Worm (Caenorhabditis elegans) whole organism, mixed stage, embryonic: ENCODE measurements around the gene sdz-6.

Experiments used
- blmp-1 ChIP-seq: fragments of 150-350 bp; optimal IDR thresholded peaks from 2 replicates; lab custom pipeline; 2014; ENCODE audit warnings: missing biosample characterization, missing genetic modification characterization
- ces-1 ChIP-seq: fragments of 150-350 bp; optimal IDR thresholded peaks from 2 replicates; lab custom pipeline; 2014; ENCODE audit warnings: missing biosample characterization, missing genetic modification reagents, missing genetic modification characterization
- elt-3 ChIP-seq: fragments of 150-350 bp; optimal IDR thresholded peaks from 2 replicates; lab custom pipeline; 2014; ENCODE audit warnings: missing biosample characterization, missing genetic modification characterization
- lin-13 ChIP-seq: fragments of 150-350 bp; optimal IDR thresholded peaks from 2 replicates; lab custom pipeline; 2014; ENCODE audit warnings: missing biosample characterization, missing genetic modification characterization
- mab-5 ChIP-seq: fragments of 150-350 bp; optimal IDR thresholded peaks from 2 replicates; lab custom pipeline; 2014; ENCODE audit warnings: missing biosample characterization, missing genetic modification characterization
- nhr-2 ChIP-seq: fragments of 150-350 bp; optimal IDR thresholded peaks from 2 replicates; lab custom pipeline; 2014; ENCODE audit warnings: missing biosample characterization, missing genetic modification characterization
- nhr-28 ChIP-seq: fragments of 150-350 bp; optimal IDR thresholded peaks from 2 replicates; lab custom pipeline; 2014; ENCODE audit warnings: missing biosample characterization, missing genetic modification characterization
- pha-4 ChIP-seq: fragments of 150-350 bp; optimal IDR thresholded peaks from 2 replicates; lab custom pipeline; 2018; ENCODE audit warnings: missing biosample characterization, missing genetic modification reagents, missing genetic modification characterization
- snpc-4 ChIP-seq: fragments of 150-350 bp; optimal IDR thresholded peaks from 2 replicates; lab custom pipeline; 2014; ENCODE audit warnings: missing biosample characterization, missing genetic modification characterization
- unc-39 ChIP-seq: fragments of 150-350 bp; optimal IDR thresholded peaks from 2 replicates; lab custom pipeline; 2014; ENCODE audit warnings: missing biosample characterization, missing genetic modification characterization
- ztf-11 ChIP-seq: fragments of 150-350 bp; optimal IDR thresholded peaks from 2 replicates; lab custom pipeline; 2014; ENCODE audit warnings: missing biosample characterization, missing genetic modification characterization

DNA sequence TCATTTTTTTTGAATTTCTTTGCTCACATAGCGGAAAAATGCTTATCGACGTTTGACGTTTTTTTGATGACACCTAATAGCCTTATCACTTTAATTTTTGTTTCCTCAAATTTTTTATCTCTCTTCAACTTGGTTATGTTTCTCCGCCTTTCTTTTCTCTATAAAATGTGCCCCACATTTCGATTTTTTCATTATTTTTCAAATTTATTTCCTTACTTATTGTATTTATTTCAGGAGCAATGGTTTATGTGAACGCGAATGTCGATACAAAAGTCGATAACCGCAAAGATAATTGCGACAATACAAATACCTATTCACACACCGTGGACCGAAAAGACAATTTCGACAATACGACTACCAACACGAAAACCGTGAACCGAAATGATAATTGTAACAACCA lies at the start of gene sdz-6:
- TF ChIP-seq lin-13 (tag; lab: Kevin White, UChicago) (no peak), ztf-11 (tag; lab: Kevin White, UChicago) (no peak), pha-4 (no peak), nhr-2 (tag; lab: Kevin White, UChicago) (no peak), blmp-1 (no peak), unc-39 (tag; lab: Kevin White, UChicago) (no peak), nhr-28 (tag; lab: Kevin White, UChicago) (no peak), snpc-4 (tag; lab: Kevin White, UChicago) (no peak), mab-5 (tag; lab: Kevin White, UChicago) (no peak), elt-3 (no peak), ces-1 (GFP tag; lab: Kevin White, UChicago) (no peak)
